Fruit fly (Drosophila melanogaster) Kc167 (cell line): ENCODE results near the gene Jon65Aiv.

ENCODE experiments used
- Sin3A ChIP-seq: fragments of >200 bp; optimal IDR thresholded peaks from 2 replicates; lab custom pipeline; 2018; ENCODE audit warnings: missing external identifiers
- h ChIP-seq: fragments of >200 bp; optimal IDR thresholded peaks from 3 replicates; lab custom pipeline; 2018; ENCODE audit warnings: missing external identifiers
- insv ChIP-seq: fragments of >200 bp; optimal IDR thresholded peaks from 3 replicates; lab custom pipeline; 2018; ENCODE audit warnings: missing external identifiers
- psq ChIP-seq: fragments of >200 bp; optimal IDR thresholded peaks from 2 replicates; lab custom pipeline; 2017; ENCODE audit warnings: missing external identifiers
- ttk ChIP-seq: sonication (Bioruptor generic); optimal IDR thresholded peaks from 2 replicates; lab custom pipeline; 2017; ENCODE audit warnings: missing external identifiers

- TF ChIP-seq Sin3A (lab: Kevin White, UChicago) (no peak), insv (lab: Kevin White, UChicago) (no peak), h (lab: Kevin White, UChicago) (no peak), psq (lab: Kevin White, UChicago) (no peak), ttk (lab: Kevin White, UChicago) (no peak)
Measured at dm6 chr3L:6062860-6063607, 24.1 kb downstream of the Jon65Aiv start, which contains the start of gene CG10472.
